Worm (Caenorhabditis elegans): ENCODE results near the gene K07H8.11.

DNA sequence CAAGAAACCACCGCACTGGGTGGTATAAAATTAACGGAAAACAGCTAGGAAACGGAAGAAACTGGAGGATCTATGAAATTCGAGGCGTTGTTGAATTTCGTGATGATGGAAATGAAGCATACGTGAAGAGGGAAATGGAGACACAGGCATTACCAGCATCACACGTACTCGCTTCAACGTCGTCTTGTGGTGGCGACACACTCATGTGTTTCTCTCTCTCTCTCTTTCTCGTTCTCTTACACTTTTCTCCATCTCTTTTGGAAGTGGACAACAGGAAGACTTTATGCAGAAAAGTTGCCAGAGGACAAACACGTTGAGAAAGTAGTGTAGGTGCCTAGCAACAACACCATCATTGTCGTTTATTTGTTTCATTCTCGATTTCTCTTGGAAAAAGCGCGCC, 42.7 kb downstream of the K07H8.11 start:
- no peak for TF ChIP-seq nfya-1 (tag; optimal IDR thresholded peaks at IDR 0.05; ENCODE audit: borderline replicate concordance, insufficient read depth)
- no peak for TF ChIP-seq F49E8.2 (tag; optimal IDR thresholded peaks at IDR 0.05; ENCODE audit: insufficient read depth)
- no peak for TF ChIP-seq ztf-26 (tag; optimal IDR thresholded peaks at IDR 0.05)
- TF ChIP-seq lin-26 (GFP tag; IDR thresholded peaks at IDR 0.05): no peak
- no peak for TF ChIP-seq cebp-2 (GFP tag; IDR thresholded peaks at IDR 0.05)
- no peak for TF ChIP-seq snpc-4 (GFP tag; optimal IDR thresholded peaks at IDR 0.05)
- TF ChIP-seq snpc-4 (tag; optimal IDR thresholded peaks at IDR 0.05): no peak
- TF ChIP-seq F55B11.4 (tag; optimal IDR thresholded peaks at IDR 0.05; ENCODE audit: borderline replicate concordance, insufficient read depth): no peak
- TF ChIP-seq unc-62 (GFP tag; optimal IDR thresholded peaks at IDR 0.05): no peak

All from whole organism, young adult.